Worm (Caenorhabditis elegans) whole organism, L2 larva: ENCODE measurements around the gene idpa-1.

Experiments used
- crh-2 ChIP-seq: sonication (generic microtip); optimal IDR thresholded peaks from 2 replicates; lab custom pipeline; 2017; ENCODE audit warnings: missing biosample characterization, missing genetic modification characterization
- unc-55 ChIP-seq: fragments of 150-350 bp; sonication (generic microtip); optimal IDR thresholded peaks from 3 replicates; lab custom pipeline; 2014; ENCODE audit warnings: missing biosample characterization, missing genetic modification reagents, missing genetic modification characterization
- unc-62 ChIP-seq: fragments of 150-350 bp; optimal IDR thresholded peaks from 2 replicates; lab custom pipeline; 2014; ENCODE audit warnings: missing biosample characterization, missing genetic modification reagents, missing genetic modification characterization

DNA sequence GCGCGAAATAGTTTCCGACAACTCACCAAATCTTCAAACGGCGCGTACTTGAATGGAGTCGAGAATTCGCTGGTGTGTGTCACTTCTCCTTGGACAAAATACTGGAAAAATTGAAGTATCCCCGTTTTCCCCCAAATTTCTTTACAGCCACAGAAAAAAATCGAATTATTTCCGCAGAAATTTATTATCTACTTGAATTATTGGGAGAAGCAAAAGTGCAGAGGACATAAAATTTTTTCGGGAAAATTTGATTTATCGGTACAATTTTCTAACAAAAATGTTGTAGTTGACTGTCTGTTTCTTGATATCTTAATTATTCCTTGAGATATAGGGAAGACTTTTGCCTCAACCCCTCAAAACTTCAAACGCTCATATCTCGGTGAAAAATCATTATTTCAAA lies 22.0 kb upstream of the idpa-1 start, which contains the start of gene R10F2.4:
- no peak for TF ChIP-seq crh-2
- TF ChIP-seq unc-62 (GFP tag; lab: Kevin White, UChicago): no peak
- TF ChIP-seq unc-55 (GFP tag; lab: Kevin White, UChicago): no peak
